Worm (Caenorhabditis elegans): Measurements from ENCODE around the gene C48B4.13.

DNA sequence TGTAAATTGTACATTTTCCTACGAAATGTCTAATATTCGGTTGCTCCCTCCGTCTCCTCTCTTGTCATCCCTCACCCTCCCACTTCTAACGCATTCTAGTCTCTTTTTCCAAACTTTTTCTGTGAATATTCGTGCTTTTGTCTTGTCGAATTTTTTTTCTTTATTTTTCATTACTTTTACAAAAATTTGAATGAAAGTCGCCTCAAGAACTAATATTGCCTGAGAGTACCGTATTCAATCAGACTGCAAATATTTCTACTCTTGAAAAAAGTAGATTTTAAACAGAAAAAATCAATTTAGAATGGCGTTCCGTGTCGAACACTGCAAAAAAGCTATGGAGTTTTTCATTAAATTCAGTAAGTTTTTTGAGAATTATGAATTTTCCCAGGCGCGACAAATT, 12.3 kb upstream of the C48B4.13 start, which contains the start of gene ZK1098.11:
- TF ChIP-seq T22C8.4 (GFP tag; IDR thresholded peaks at IDR 0.05): no peak
- no peak for TF ChIP-seq tab-1 (GFP tag; IDR thresholded peaks at IDR 0.05)
- TF ChIP-seq flt-1 (GFP tag; IDR thresholded peaks at IDR 0.05): no peak
- TF ChIP-seq ztf-23 (GFP tag; IDR thresholded peaks at IDR 0.05): no peak
- no peak for TF ChIP-seq med-1 (GFP tag; optimal IDR thresholded peaks at IDR 0.05; ENCODE audit: insufficient read depth)
- no peak for TF ChIP-seq cog-1 (tag; optimal IDR thresholded peaks at IDR 0.05)
